Worm (Caenorhabditis elegans) whole organism, L1 larva: ENCODE data around the gene memo-1.

ENCODE experiments used
- C16A3.4 ChIP-seq: fragments of 150-350 bp; optimal IDR thresholded peaks from 2 replicates; lab custom pipeline; 2014; ENCODE audit warnings: missing biosample characterization, missing genetic modification characterization
- C34B4.2 ChIP-seq: sonication (generic microtip); optimal IDR thresholded peaks from 2 replicates; lab custom pipeline; 2017; ENCODE audit warnings: mild to moderate bottlenecking, missing genetic modification characterization, missing compliant biosample characterization
- F16B12.6 ChIP-seq: fragments of 150-350 bp; optimal IDR thresholded peaks from 2 replicates; lab custom pipeline; 2014; ENCODE audit warnings: missing biosample characterization, missing genetic modification characterization
- aha-1 ChIP-seq: fragments of 150-350 bp; optimal IDR thresholded peaks from 2 replicates; lab custom pipeline; 2014; ENCODE audit warnings: missing biosample characterization, missing genetic modification characterization
- alr-1 ChIP-seq: fragments of 200-800 bp; sonication (Bioruptor generic); optimal IDR thresholded peaks from 2 replicates; lab custom pipeline; 2018; ENCODE audit warnings: borderline replicate concordance, mild to moderate bottlenecking, missing genetic modification characterization, missing compliant biosample characterization
- aly-2 ChIP-seq: fragments of 150-350 bp; optimal IDR thresholded peaks from 2 replicates; lab custom pipeline; 2014; ENCODE audit warnings: missing biosample characterization, missing genetic modification characterization
- ama-1 ChIP-seq: fragments of 150-350 bp; optimal IDR thresholded peaks from 2 replicates; lab custom pipeline; 2014
- blmp-1 ChIP-seq: fragments of 150-350 bp; optimal IDR thresholded peaks from 2 replicates; lab custom pipeline; 2014; ENCODE audit warnings: missing biosample characterization, missing genetic modification characterization
- ceh-8 ChIP-seq: fragments of 200-800 bp; sonication (Bioruptor generic); optimal IDR thresholded peaks from 2 replicates; lab custom pipeline; 2018; ENCODE audit warnings: mild to moderate bottlenecking, missing genetic modification characterization, moderate library complexity, missing compliant biosample characterization
- ceh-82 ChIP-seq, 3 experiments: fragments of 150-350 bp in 1 of 3; sonication (generic microtip) in 2 of 3; optimal IDR thresholded peaks; 2 replicates each; lab custom pipeline; 2014 to 2017; ENCODE audit warnings: missing biosample characterization in 3 of 3, missing genetic modification characterization in 3 of 3
- ceh-90 ChIP-seq: sonication (generic microtip); optimal IDR thresholded peaks from 2 replicates; lab custom pipeline; 2016; ENCODE audit warnings: missing genetic modification characterization, missing compliant biosample characterization
- dsc-1 ChIP-seq: sonication (generic microtip); optimal IDR thresholded peaks from 2 replicates; lab custom pipeline; 2016; ENCODE audit warnings: mild to moderate bottlenecking, missing genetic modification characterization, missing compliant biosample characterization
- efl-3 ChIP-seq: fragments of 200-800 bp; sonication (Bioruptor generic); optimal IDR thresholded peaks from 2 replicates; lab custom pipeline; 2018; ENCODE audit warnings: mild to moderate bottlenecking, missing genetic modification characterization, missing compliant biosample characterization
- elt-2 ChIP-seq: sonication (generic microtip); optimal IDR thresholded peaks from 2 replicates; lab custom pipeline; 2016; ENCODE audit warnings: missing genetic modification characterization, mild to moderate bottlenecking, inconsistent platforms, missing compliant biosample characterization, missing genetic modification reagents
- elt-3 ChIP-seq, 6 experiments: fragments of 150-350 bp in 1 of 6; sonication (generic microtip); optimal IDR thresholded peaks; 2 replicates each; lab custom pipeline; 2017 to 2018; ENCODE audit warnings: missing biosample characterization in 6 of 6, missing genetic modification characterization in 6 of 6, inconsistent platforms in 1 of 6
- ets-5 ChIP-seq: fragments of 200-800 bp; sonication (Bioruptor generic); IDR thresholded peaks from 2 replicates; pipeline ENCODE4 v1.3.6; 2022; ENCODE audit warnings: missing genetic modification characterization, missing compliant biosample characterization
- fkh-4 ChIP-seq: sonication (generic microtip); optimal IDR thresholded peaks from 2 replicates; lab custom pipeline; 2016; ENCODE audit warnings: missing compliant biosample characterization, missing genetic modification characterization, borderline replicate concordance
- fos-1 ChIP-seq: fragments of 150-350 bp; optimal IDR thresholded peaks from 2 replicates; lab custom pipeline; 2014; ENCODE audit warnings: missing biosample characterization, missing genetic modification characterization
- grh-1 ChIP-seq: fragments of 200-800 bp; sonication (Bioruptor generic); IDR thresholded peaks from 2 replicates; pipeline ENCODE4 v1.3.6; 2022; ENCODE audit warnings: missing genetic modification reagents, missing genetic modification characterization, missing compliant biosample characterization
- hpl-2 ChIP-seq: fragments of 150-350 bp; optimal IDR thresholded peaks from 2 replicates; lab custom pipeline; 2014; ENCODE audit warnings: missing biosample characterization, missing genetic modification reagents, missing genetic modification characterization
- irx-1 ChIP-seq: sonication (generic microtip); optimal IDR thresholded peaks from 2 replicates; lab custom pipeline; 2016; ENCODE audit warnings: missing genetic modification characterization, missing compliant biosample characterization
- lin-13 ChIP-seq: fragments of 150-350 bp; optimal IDR thresholded peaks from 2 replicates; lab custom pipeline; 2014; ENCODE audit warnings: missing biosample characterization, missing genetic modification reagents, missing genetic modification characterization
- lin-14 ChIP-seq: fragments of 200-800 bp; sonication (Bioruptor generic); optimal IDR thresholded peaks from 2 replicates; lab custom pipeline; 2018; ENCODE audit warnings: mild to moderate bottlenecking, missing genetic modification characterization, moderate library complexity, missing compliant biosample characterization
- lin-15B ChIP-seq: fragments of 150-350 bp; sonication (generic microtip); optimal IDR thresholded peaks from 3 replicates; lab custom pipeline; 2014; ENCODE audit warnings: missing biosample characterization, missing genetic modification characterization
- lin-39 ChIP-seq: fragments of 150-350 bp; optimal IDR thresholded peaks from 2 replicates; lab custom pipeline; 2014; ENCODE audit warnings: missing biosample characterization, missing genetic modification reagents, missing genetic modification characterization
- lir-3 ChIP-seq: sonication (generic microtip); optimal IDR thresholded peaks from 2 replicates; lab custom pipeline; 2016; ENCODE audit warnings: mild to moderate bottlenecking, missing genetic modification characterization, moderate library complexity, missing compliant biosample characterization; ENCODE audit not compliant: poor library complexity
- lsy-2 ChIP-seq, 2 experiments: fragments of 150-350 bp; optimal IDR thresholded peaks; 2 replicates each; lab custom pipeline; 2014; ENCODE audit warnings: missing biosample characterization in 2 of 2, missing genetic modification characterization in 2 of 2
- mab-9 ChIP-seq: fragments of 200-800 bp; sonication (Bioruptor generic); IDR thresholded peaks from 2 replicates; pipeline ENCODE4 v1.3.6; 2022; ENCODE audit warnings: missing genetic modification reagents, missing genetic modification characterization, missing compliant biosample characterization
- mdl-1 ChIP-seq, 2 experiments: fragments of 150-350 bp; optimal IDR thresholded peaks; 2 replicates each; lab custom pipeline; 2014 to 2017; ENCODE audit warnings: missing biosample characterization in 2 of 2, missing genetic modification characterization in 2 of 2, inconsistent platforms in 1 of 2
- mef-2 ChIP-seq: fragments of 150-350 bp; optimal IDR thresholded peaks from 2 replicates; lab custom pipeline; 2014; ENCODE audit warnings: missing biosample characterization, missing genetic modification characterization
- mep-1 ChIP-seq: fragments of 150-350 bp; optimal IDR thresholded peaks from 2 replicates; lab custom pipeline; 2014; ENCODE audit warnings: missing biosample characterization, missing genetic modification characterization
- nhr-11 ChIP-seq: fragments of 150-350 bp; optimal IDR thresholded peaks from 2 replicates; lab custom pipeline; 2014; ENCODE audit warnings: missing biosample characterization, missing genetic modification characterization
- nhr-12 ChIP-seq: sonication (generic microtip); optimal IDR thresholded peaks from 2 replicates; lab custom pipeline; 2017; ENCODE audit warnings: missing biosample characterization, missing genetic modification characterization
- nhr-19 ChIP-seq: fragments of 200-800 bp; sonication (Bioruptor generic); conservative IDR thresholded peaks from 2 replicates; pipeline ENCODE4 v1.3.6; 2022; ENCODE audit warnings: missing genetic modification characterization, missing compliant biosample characterization
- nhr-28 ChIP-seq: fragments of 150-350 bp; optimal IDR thresholded peaks from 2 replicates; lab custom pipeline; 2014; ENCODE audit warnings: missing biosample characterization, missing genetic modification characterization
- nhr-47 ChIP-seq: sonication (generic microtip); optimal IDR thresholded peaks from 2 replicates; lab custom pipeline; 2016; ENCODE audit warnings: mild to moderate bottlenecking, missing genetic modification characterization, moderate library complexity, missing compliant biosample characterization
- nhr-71 ChIP-seq: sonication (generic microtip); optimal IDR thresholded peaks from 2 replicates; lab custom pipeline; 2016; ENCODE audit warnings: mild to moderate bottlenecking, missing genetic modification characterization, moderate library complexity, missing compliant biosample characterization
- nhr-76 ChIP-seq: sonication (generic microtip); optimal IDR thresholded peaks from 2 replicates; lab custom pipeline; 2017; ENCODE audit warnings: missing biosample characterization, missing genetic modification characterization
- nhr-77 ChIP-seq: fragments of 150-350 bp; optimal IDR thresholded peaks from 2 replicates; lab custom pipeline; 2014; ENCODE audit warnings: missing biosample characterization, missing genetic modification characterization
- nhr-84 ChIP-seq: sonication (generic microtip); optimal IDR thresholded peaks from 2 replicates; lab custom pipeline; 2017; ENCODE audit warnings: missing biosample characterization, missing genetic modification characterization
- pag-3 ChIP-seq: sonication (generic microtip); optimal IDR thresholded peaks from 2 replicates; lab custom pipeline; 2017; ENCODE audit warnings: missing genetic modification characterization, mild to moderate bottlenecking, missing compliant biosample characterization, antibody characterized with exemption, borderline replicate concordance; ENCODE audit not compliant: insufficient read depth
- pqm-1 ChIP-seq: sonication (generic microtip); optimal IDR thresholded peaks from 3 replicates; lab custom pipeline; 2017; ENCODE audit warnings: missing biosample characterization, missing genetic modification characterization
- skn-1 ChIP-seq: fragments of 150-350 bp; optimal IDR thresholded peaks from 2 replicates; lab custom pipeline; 2014; ENCODE audit warnings: missing biosample characterization, missing genetic modification characterization
- snu-23 ChIP-seq: sonication (generic microtip); optimal IDR thresholded peaks from 2 replicates; lab custom pipeline; 2016; ENCODE audit warnings: missing genetic modification characterization, missing compliant biosample characterization
- sptf-1 ChIP-seq: fragments of 150-350 bp; optimal IDR thresholded peaks from 2 replicates; lab custom pipeline; 2014; ENCODE audit warnings: missing biosample characterization, missing genetic modification characterization
- swsn-7 ChIP-seq: sonication (generic microtip); optimal IDR thresholded peaks from 2 replicates; lab custom pipeline; 2016; ENCODE audit warnings: missing genetic modification characterization, missing compliant biosample characterization
- tlp-1 ChIP-seq: fragments of 150-350 bp; optimal IDR thresholded peaks from 2 replicates; lab custom pipeline; 2014; ENCODE audit warnings: missing biosample characterization, missing genetic modification characterization
- unc-130 ChIP-seq: fragments of 150-350 bp; optimal IDR thresholded peaks from 2 replicates; lab custom pipeline; 2017; ENCODE audit warnings: missing biosample characterization, missing genetic modification characterization, inconsistent platforms
- unc-62 ChIP-seq: fragments of 150-350 bp; optimal IDR thresholded peaks from 2 replicates; lab custom pipeline; 2014; ENCODE audit warnings: missing biosample characterization, missing genetic modification reagents, missing genetic modification characterization
- unc-86 ChIP-seq: sonication (generic microtip); optimal IDR thresholded peaks from 2 replicates; lab custom pipeline; 2016; ENCODE audit warnings: missing genetic modification characterization, missing compliant biosample characterization
- unc-98 ChIP-seq: fragments of 200-800 bp; sonication (Bioruptor generic); IDR thresholded peaks from 2 replicates; pipeline ENCODE4 v1.3.6; 2022; ENCODE audit warnings: missing genetic modification characterization, missing compliant biosample characterization
- vab-15 ChIP-seq: sonication (generic microtip); optimal IDR thresholded peaks from 2 replicates; lab custom pipeline; 2017; ENCODE audit warnings: missing genotype, mild to moderate bottlenecking, missing genetic modification characterization, missing compliant biosample characterization
- xbp-1 ChIP-seq: sonication (generic microtip); optimal IDR thresholded peaks from 2 replicates; lab custom pipeline; 2016; ENCODE audit warnings: missing genetic modification characterization, missing compliant biosample characterization
- zag-1 ChIP-seq: fragments of 150-350 bp; optimal IDR thresholded peaks from 2 replicates; lab custom pipeline; 2014; ENCODE audit warnings: missing biosample characterization, missing genetic modification characterization
- zip-4 ChIP-seq: fragments of 200-800 bp; sonication (Bioruptor generic); optimal IDR thresholded peaks from 2 replicates; lab custom pipeline; 2018; ENCODE audit warnings: mild to moderate bottlenecking, missing genetic modification characterization, moderate library complexity, missing compliant biosample characterization

Gene memo-1

ce11 chrV:7822655-7823054, 24.3 kb downstream of the memo-1 start:
- TF ChIP-seq elt-3 (tag; optimal IDR thresholded peaks at IDR 0.05; lab: Kevin White, UChicago) = no peak
- no peak for TF ChIP-seq nhr-76 (tag; lab: Kevin White, UChicago)
- no peak for TF ChIP-seq hpl-2 (GFP tag; lab: Kevin White, UChicago)
- TF ChIP-seq nhr-28 (tag; lab: Kevin White, UChicago) = no peak
- TF ChIP-seq skn-1 = no peak
- TF ChIP-seq unc-62 = no peak
- no peak for TF ChIP-seq lir-3
- TF ChIP-seq irx-1 (tag; lab: Kevin White, UChicago) = no peak
- TF ChIP-seq lin-13 (GFP tag; lab: Kevin White, UChicago) = no peak
- TF ChIP-seq unc-98 = 0 out of 2 replicates have a peak, but pooled peaks have one; percentile 27
- TF ChIP-seq nhr-77 (tag; lab: Kevin White, UChicago) = no peak
- no peak for TF ChIP-seq blmp-1 (tag; lab: Kevin White, UChicago)
- TF ChIP-seq elt-2 (tag; lab: Kevin White, UChicago) = no peak
- TF ChIP-seq efl-3 (GFP tag; lab: Kevin White, UChicago) = no peak
- TF ChIP-seq nhr-11 = no peak
- no peak for TF ChIP-seq aha-1 (tag; lab: Kevin White, UChicago)
- no peak for TF ChIP-seq grh-1
- TF ChIP-seq fos-1 (tag; lab: Kevin White, UChicago) = peak; percentile 39
- TF ChIP-seq ceh-90 (tag; lab: Kevin White, UChicago) = no peak
- TF ChIP-seq xbp-1 (tag; lab: Kevin White, UChicago) = peak; percentile 29
- no peak for TF ChIP-seq nhr-47
- no peak for TF ChIP-seq pag-3 (tag; lab: Kevin White, UChicago)
- TF ChIP-seq ceh-82 (tag; optimal IDR thresholded peaks at IDR 0.05; lab: Kevin White, UChicago) = no peak
- TF ChIP-seq dsc-1 = peak; percentile 49
- TF ChIP-seq alr-1 (tag; lab: Kevin White, UChicago) = no peak
- no peak for TF ChIP-seq mep-1
- TF ChIP-seq mab-9 = no peak
- no peak for TF ChIP-seq zip-4 (GFP tag; lab: Kevin White, UChicago)
- no peak for TF ChIP-seq zag-1
- TF ChIP-seq C34B4.2 (tag; lab: Kevin White, UChicago) = no peak
- TF ChIP-seq unc-130 (tag; lab: Kevin White, UChicago) = peak; percentile 46
- peak; percentile 90 for TF ChIP-seq lin-14 (GFP tag; lab: Kevin White, UChicago)
- peak; percentile 37 for TF ChIP-seq swsn-7
- TF ChIP-seq lin-15B (tag; lab: Kevin White, UChicago) = no peak
- no peak for TF ChIP-seq aly-2 (tag; lab: Kevin White, UChicago)
- TF ChIP-seq nhr-19 = peak; percentile 47
- TF ChIP-seq nhr-84 (tag; lab: Kevin White, UChicago) = no peak
- TF ChIP-seq vab-15 = no peak
- TF ChIP-seq ets-5 = no peak
- peak in 1 of 2 experiments; percentile 15 for TF ChIP-seq mdl-1 (tag; optimal IDR thresholded peaks at IDR 0.05; lab: Kevin White, UChicago)
- no peak for TF ChIP-seq F16B12.6
- TF ChIP-seq sptf-1 (tag; lab: Kevin White, UChicago) = no peak
- no peak for TF ChIP-seq ama-1 (lab: Kevin White, UChicago)
- TF ChIP-seq mef-2 (tag; lab: Kevin White, UChicago) = peak; percentile 33
- TF ChIP-seq lin-39 (tag; lab: Kevin White, UChicago) = peak; percentile 23
- TF ChIP-seq nhr-71 (tag; lab: Kevin White, UChicago) = peak; percentile 86
- TF ChIP-seq snu-23 = peak; percentile 53
- no peak for TF ChIP-seq ceh-8
- no peak for TF ChIP-seq unc-86 (tag; lab: Kevin White, UChicago)
- no peak for TF ChIP-seq fkh-4
- TF ChIP-seq nhr-12 (tag; lab: Kevin White, UChicago) = no peak
- no peak for TF ChIP-seq tlp-1 (tag; lab: Kevin White, UChicago)
- no peak for TF ChIP-seq C16A3.4
- TF ChIP-seq lsy-2 (tag; optimal IDR thresholded peaks at IDR 0.05; lab: Kevin White, UChicago) = peak; percentile 31 to 45
- TF ChIP-seq pqm-1 (tag; lab: Kevin White, UChicago) = no peak
